Fruit fly (Drosophila melanogaster) whole organism, adult: Measurements from ENCODE around the gene CG13082.

Experiments used
- CG11617 ChIP-seq: fragments of 200-800 bp; sonication (Bioruptor generic); optimal IDR thresholded peaks from 2 replicates; lab custom pipeline; 2017; ENCODE audit warnings: mild to moderate bottlenecking, missing biosample characterization, missing genetic modification reagents, missing genetic modification characterization
- CG12768 ChIP-seq: fragments of 200-800 bp; sonication (Bioruptor generic); optimal IDR thresholded peaks from 2 replicates; lab custom pipeline; 2017; ENCODE audit warnings: missing biosample characterization, missing genetic modification characterization, mild to moderate bottlenecking, moderate library complexity, missing genetic modification reagents
- CG14711 ChIP-seq: fragments of 200-800 bp; sonication (Bioruptor generic); optimal IDR thresholded peaks from 2 replicates; lab custom pipeline; 2018; ENCODE audit warnings: missing biosample characterization, mild to moderate bottlenecking, missing genetic modification characterization, moderate library complexity
- CG1620 ChIP-seq: fragments of 200-800 bp; sonication (Bioruptor generic); optimal IDR thresholded peaks from 2 replicates; lab custom pipeline; 2016; ENCODE audit warnings: missing biosample characterization, missing genetic modification characterization
- CG33017 ChIP-seq: fragments of 200-800 bp; sonication (Bioruptor generic); optimal IDR thresholded peaks from 2 replicates; lab custom pipeline; 2018; ENCODE audit warnings: missing biosample characterization, mild to moderate bottlenecking, missing genetic modification characterization, moderate library complexity
- CG7101 ChIP-seq: fragments of 200-800 bp; sonication (Bioruptor generic); optimal IDR thresholded peaks from 2 replicates; lab custom pipeline; 2018; ENCODE audit warnings: missing biosample characterization, mild to moderate bottlenecking, missing genetic modification characterization, moderate library complexity
- Clk ChIP-seq: fragments of 200-800 bp; sonication (Bioruptor generic); optimal IDR thresholded peaks from 2 replicates; lab custom pipeline; 2017; ENCODE audit warnings: missing biosample characterization, missing genetic modification characterization
- Crg-1 ChIP-seq: fragments of 200-800 bp; sonication (Bioruptor generic); optimal IDR thresholded peaks from 2 replicates; lab custom pipeline; 2016; ENCODE audit warnings: missing biosample characterization, missing genetic modification characterization
- Hr96 ChIP-seq: fragments of 200-800 bp; sonication (Bioruptor generic); optimal IDR thresholded peaks from 2 replicates; lab custom pipeline; 2016; ENCODE audit warnings: missing biosample characterization, missing genetic modification characterization
- bab1 ChIP-seq: fragments of 200-800 bp; sonication (Bioruptor generic); optimal IDR thresholded peaks from 3 replicates; lab custom pipeline; 2019; ENCODE audit warnings: missing biosample characterization, mild to moderate bottlenecking, missing genetic modification characterization, moderate library complexity
- cic ChIP-seq: fragments of 200-800 bp; sonication (Bioruptor generic); optimal IDR thresholded peaks from 2 replicates; lab custom pipeline; 2017; ENCODE audit warnings: missing biosample characterization, mild to moderate bottlenecking, missing genetic modification characterization, moderate library complexity
- kay ChIP-seq: fragments of 200-800 bp; sonication (Bioruptor generic); peaks from one replicate; lab custom pipeline; 2016; ENCODE audit warnings: missing biosample characterization, missing genetic modification characterization, borderline replicate concordance
- tj ChIP-seq: fragments of 200-800 bp; sonication (Bioruptor generic); optimal IDR thresholded peaks from 3 replicates; lab custom pipeline; 2017; ENCODE audit warnings: missing biosample characterization, mild to moderate bottlenecking, missing genetic modification characterization, moderate library complexity

DNA sequence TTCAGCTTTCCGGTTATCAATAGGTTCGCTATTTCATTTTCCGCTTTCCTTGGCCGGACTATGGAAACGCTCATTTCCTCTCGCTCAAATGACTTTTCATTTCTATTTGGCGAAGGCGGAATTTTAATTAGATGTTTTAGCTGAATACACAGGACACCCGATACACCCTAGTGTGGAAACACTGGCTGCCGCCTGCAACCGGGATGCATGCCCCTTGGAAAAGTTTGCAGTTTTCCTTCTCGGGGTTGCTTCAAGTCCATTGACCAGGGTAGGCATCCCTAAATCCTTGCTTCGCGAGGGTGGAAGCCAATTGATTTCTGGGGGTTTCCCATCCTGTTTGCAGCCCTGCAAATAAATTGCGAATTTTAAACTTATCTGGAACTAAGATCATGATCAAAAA lies 50.7 kb downstream of the CG13082 start:
- TF ChIP-seq cic (GFP tag; lab: Kevin White, UChicago) (no peak), Clk (GFP tag; lab: Kevin White, UChicago) (no peak), Hr96 (GFP tag; lab: Kevin White, UChicago) (no peak), kay (GFP tag; lab: Kevin White, UChicago) (no peak), CG1620 (GFP tag; lab: Kevin White, UChicago) (no peak), CG12768 (GFP tag; lab: Kevin White, UChicago) (no peak), Crg-1 (no peak), tj (GFP tag; lab: Kevin White, UChicago) (no peak), CG11617 (no peak), CG33017 (tag; lab: Kevin White, UChicago) (no peak), CG14711 (no peak), bab1 (no peak), CG7101 (tag; lab: Kevin White, UChicago) (no peak)
